Worm (Caenorhabditis elegans): ENCODE results near the gene K02A2.1.

- TF ChIP-seq pha-4 (tag; optimal IDR thresholded peaks at IDR 0.05) = no peak
- no peak for TF ChIP-seq sea-2 (GFP tag; optimal IDR thresholded peaks at IDR 0.05)
- TF ChIP-seq fos-1 (tag; optimal IDR thresholded peaks at IDR 0.05) = no peak
- no peak for TF ChIP-seq daf-12 (tag; optimal IDR thresholded peaks at IDR 0.05)
- no peak for TF ChIP-seq nhr-23 (tag; optimal IDR thresholded peaks at IDR 0.05)
- no peak for TF ChIP-seq elt-2 (tag; optimal IDR thresholded peaks at IDR 0.05)
- TF ChIP-seq ztf-11 (tag; optimal IDR thresholded peaks at IDR 0.05) = no peak
- TF ChIP-seq ama-1 (optimal IDR thresholded peaks at IDR 0.05) = no peak
- no peak for TF ChIP-seq ztf-4 (tag; optimal IDR thresholded peaks at IDR 0.05)
- TF ChIP-seq ceh-16 (tag; optimal IDR thresholded peaks at IDR 0.05) = no peak
- TF ChIP-seq unc-39 (tag; optimal IDR thresholded peaks at IDR 0.05) = no peak
Measured at ce11 chrII:7402625-7403024, 32.4 kb upstream of the K02A2.1 start, which contains the start of gene nas-7.
